Worm (Caenorhabditis elegans) whole organism, late embryonic: ENCODE results near the gene tag-321.

ENCODE experiments used
- ceh-48 ChIP-seq: sonication (generic microtip); optimal IDR thresholded peaks from 2 replicates; lab custom pipeline; 2016; ENCODE audit warnings: missing genetic modification characterization, inconsistent platforms, missing compliant biosample characterization
- hlh-13 ChIP-seq: fragments of 200-800 bp; sonication (Bioruptor generic); optimal IDR thresholded peaks from 2 replicates; lab custom pipeline; 2018; ENCODE audit warnings: mild to moderate bottlenecking, missing genetic modification characterization, missing compliant biosample characterization
- hlh-30 ChIP-seq: sonication (generic microtip); optimal IDR thresholded peaks from 2 replicates; lab custom pipeline; 2017; ENCODE audit warnings: antibody characterized with exemption, missing genetic modification characterization, missing compliant biosample characterization; ENCODE audit not compliant: insufficient read depth
- lin-11 ChIP-seq: fragments of 200-800 bp; sonication (Bioruptor generic); optimal IDR thresholded peaks from 2 replicates; lab custom pipeline; 2018; ENCODE audit warnings: mild to moderate bottlenecking, missing genetic modification characterization, missing compliant biosample characterization
- pqm-1 ChIP-seq: sonication (generic microtip); optimal IDR thresholded peaks from 2 replicates; lab custom pipeline; 2016; ENCODE audit warnings: missing genetic modification characterization, missing compliant biosample characterization
- pros-1 ChIP-seq: fragments of 150-350 bp; optimal IDR thresholded peaks from 2 replicates; lab custom pipeline; 2014; ENCODE audit warnings: missing biosample characterization, missing genetic modification reagents, missing genetic modification characterization
- ref-2 ChIP-seq: sonication (generic microtip); optimal IDR thresholded peaks from 2 replicates; lab custom pipeline; 2016; ENCODE audit warnings: missing genetic modification characterization, missing compliant biosample characterization
- rnt-1 ChIP-seq: sonication (generic microtip); optimal IDR thresholded peaks from 2 replicates; lab custom pipeline; 2016; ENCODE audit warnings: missing genetic modification characterization, missing compliant biosample characterization
- sdc-2 ChIP-seq: sonication (generic microtip); optimal IDR thresholded peaks from 2 replicates; lab custom pipeline; 2016; ENCODE audit warnings: missing genotype, missing genetic modification characterization, missing compliant biosample characterization

DNA sequence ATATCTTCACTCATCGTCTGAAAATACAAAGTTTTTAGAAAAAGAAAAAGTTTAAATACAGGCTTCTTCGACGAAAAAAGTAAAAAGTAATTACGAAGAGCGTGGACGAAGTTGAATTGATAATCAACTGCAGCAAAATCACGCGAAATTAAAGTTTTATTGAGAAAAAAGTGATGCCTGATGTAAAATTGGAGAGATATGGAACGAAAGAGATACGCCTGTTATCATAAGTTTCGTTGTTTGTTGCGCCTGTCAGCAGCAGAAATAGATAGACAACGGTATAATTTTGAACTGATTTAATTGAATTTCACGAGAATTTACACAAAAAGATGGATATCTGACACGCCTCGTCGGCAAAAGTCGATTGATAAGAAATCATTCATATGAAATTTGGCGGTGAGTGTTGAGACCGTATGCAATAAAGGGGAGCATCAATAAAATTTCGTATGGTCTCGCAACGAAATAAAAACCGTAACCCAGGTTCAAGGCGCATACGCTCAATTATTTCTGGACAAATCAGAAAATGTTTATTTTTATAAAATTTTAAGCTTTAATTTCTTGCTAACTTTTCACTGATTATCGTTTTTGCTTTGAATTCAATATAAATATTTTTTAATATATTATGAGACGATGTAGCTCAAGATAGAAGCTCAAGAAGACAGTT is 45.8 kb upstream of the tag-321 start, which contains the start of gene C06A6.4:
- no peak for TF ChIP-seq pros-1
- TF ChIP-seq ref-2 (tag; lab: Kevin White, UChicago), result no peak
- no peak for TF ChIP-seq hlh-13
- TF ChIP-seq rnt-1 (tag; lab: Kevin White, UChicago), result no peak
- no peak for TF ChIP-seq lin-11
- no peak for TF ChIP-seq ceh-48 (tag; lab: Kevin White, UChicago)
- TF ChIP-seq pqm-1 (tag; lab: Kevin White, UChicago), result no peak
- TF ChIP-seq sdc-2 (tag; lab: Kevin White, UChicago), result no peak
- TF ChIP-seq hlh-30, result no peak
